Fruit fly (Drosophila melanogaster) whole organism, adult: ENCODE data around the gene Mettl5.

Source experiments
- CG11617 ChIP-seq: fragments of 200-800 bp; sonication (Bioruptor generic); optimal IDR thresholded peaks from 2 replicates; lab custom pipeline; 2017; ENCODE audit warnings: mild to moderate bottlenecking, missing biosample characterization, missing genetic modification reagents, missing genetic modification characterization
- CG12768 ChIP-seq: fragments of 200-800 bp; sonication (Bioruptor generic); optimal IDR thresholded peaks from 2 replicates; lab custom pipeline; 2017; ENCODE audit warnings: missing biosample characterization, missing genetic modification characterization, mild to moderate bottlenecking, moderate library complexity, missing genetic modification reagents
- CG14711 ChIP-seq: fragments of 200-800 bp; sonication (Bioruptor generic); optimal IDR thresholded peaks from 2 replicates; lab custom pipeline; 2018; ENCODE audit warnings: missing biosample characterization, mild to moderate bottlenecking, missing genetic modification characterization, moderate library complexity
- CG1620 ChIP-seq: fragments of 200-800 bp; sonication (Bioruptor generic); optimal IDR thresholded peaks from 2 replicates; lab custom pipeline; 2016; ENCODE audit warnings: missing biosample characterization, missing genetic modification characterization
- CG33017 ChIP-seq: fragments of 200-800 bp; sonication (Bioruptor generic); optimal IDR thresholded peaks from 2 replicates; lab custom pipeline; 2018; ENCODE audit warnings: missing biosample characterization, mild to moderate bottlenecking, missing genetic modification characterization, moderate library complexity
- CG5204 ChIP-seq: fragments of 200-800 bp; sonication (Bioruptor generic); optimal IDR thresholded peaks from 2 replicates; lab custom pipeline; 2016; ENCODE audit warnings: missing biosample characterization, missing genetic modification characterization
- CG7045 ChIP-seq: fragments of 200-800 bp; sonication (Bioruptor generic); optimal IDR thresholded peaks from 2 replicates; lab custom pipeline; 2017; ENCODE audit warnings: missing biosample characterization, mild to moderate bottlenecking, missing genetic modification characterization
- CG7101 ChIP-seq: fragments of 200-800 bp; sonication (Bioruptor generic); optimal IDR thresholded peaks from 2 replicates; lab custom pipeline; 2018; ENCODE audit warnings: missing biosample characterization, mild to moderate bottlenecking, missing genetic modification characterization, moderate library complexity
- Clk ChIP-seq: fragments of 200-800 bp; sonication (Bioruptor generic); optimal IDR thresholded peaks from 2 replicates; lab custom pipeline; 2017; ENCODE audit warnings: missing biosample characterization, missing genetic modification characterization
- Crg-1 ChIP-seq: fragments of 200-800 bp; sonication (Bioruptor generic); optimal IDR thresholded peaks from 2 replicates; lab custom pipeline; 2016; ENCODE audit warnings: missing biosample characterization, missing genetic modification characterization
- Hr96 ChIP-seq: fragments of 200-800 bp; sonication (Bioruptor generic); optimal IDR thresholded peaks from 2 replicates; lab custom pipeline; 2016; ENCODE audit warnings: missing biosample characterization, missing genetic modification characterization
- Mnt ChIP-seq: fragments of 200-800 bp; sonication (Bioruptor generic); optimal IDR thresholded peaks from 2 replicates; lab custom pipeline; 2016; ENCODE audit warnings: missing biosample characterization, mild to moderate bottlenecking, missing genetic modification characterization
- bab1 ChIP-seq: fragments of 200-800 bp; sonication (Bioruptor generic); optimal IDR thresholded peaks from 3 replicates; lab custom pipeline; 2019; ENCODE audit warnings: missing biosample characterization, mild to moderate bottlenecking, missing genetic modification characterization, moderate library complexity
- cic ChIP-seq: fragments of 200-800 bp; sonication (Bioruptor generic); optimal IDR thresholded peaks from 2 replicates; lab custom pipeline; 2017; ENCODE audit warnings: missing biosample characterization, mild to moderate bottlenecking, missing genetic modification characterization, moderate library complexity
- cnc ChIP-seq, 2 experiments: fragments of >200 bp; optimal IDR thresholded peaks; 2 replicates each; lab custom pipeline; 2017
- kay ChIP-seq: fragments of 200-800 bp; sonication (Bioruptor generic); peaks from one replicate; lab custom pipeline; 2016; ENCODE audit warnings: missing biosample characterization, missing genetic modification characterization, borderline replicate concordance
- ovo ChIP-seq: fragments of 200-800 bp; sonication (Bioruptor generic); optimal IDR thresholded peaks from 2 replicates; lab custom pipeline; 2016; ENCODE audit warnings: missing biosample characterization, missing genetic modification characterization
- pad ChIP-seq: fragments of 200-800 bp; sonication (Bioruptor generic); optimal IDR thresholded peaks from 3 replicates; lab custom pipeline; 2017; ENCODE audit warnings: missing biosample characterization, missing genetic modification characterization, mild to moderate bottlenecking, moderate library complexity, missing genetic modification reagents
- tj ChIP-seq: fragments of 200-800 bp; sonication (Bioruptor generic); optimal IDR thresholded peaks from 3 replicates; lab custom pipeline; 2017; ENCODE audit warnings: missing biosample characterization, mild to moderate bottlenecking, missing genetic modification characterization, moderate library complexity
- toe ChIP-seq: fragments of 200-800 bp; sonication (Bioruptor generic); optimal IDR thresholded peaks from 2 replicates; lab custom pipeline; 2016; ENCODE audit warnings: missing biosample characterization, missing genetic modification characterization

Mettl5 gene

dm6 chr3L:19261720-19262119 is 1.8 kb upstream of the Mettl5 start:
- TF ChIP-seq tj (GFP tag; lab: Kevin White, UChicago) (no peak), CG11617 (GFP tag; lab: Kevin White, UChicago) (no peak), CG33017 (tag; lab: Kevin White, UChicago) (no peak), Crg-1 (GFP tag; lab: Kevin White, UChicago) (no peak), ovo (GFP tag; lab: Kevin White, UChicago) (no peak), CG5204 (GFP tag; lab: Kevin White, UChicago) (no peak), kay (no peak), toe (no peak)

dm6 chr3L:19264141-19264487 is 548 bp downstream of the Mettl5 start, which contains the start of gene Max:
TSS of gene Max (minus strand) at chr3L:19264184.
- TF ChIP-seq cnc (optimal IDR thresholded peaks at IDR 0.05; lab: Kevin White, UChicago) (no peak), CG5204 (GFP tag; lab: Kevin White, UChicago) (no peak), CG7045 (peak; percentile 62), CG33017 (tag; lab: Kevin White, UChicago) (peak; percentile 77), Crg-1 (GFP tag; lab: Kevin White, UChicago) (peak; percentile 8), kay (peak; percentile 71), toe (no peak), CG11617 (GFP tag; lab: Kevin White, UChicago) (peak; percentile 77), CG14711 (tag; lab: Kevin White, UChicago) (peak; percentile 77), Clk (GFP tag; lab: Kevin White, UChicago) (no peak), CG12768 (GFP tag; lab: Kevin White, UChicago) (peak; percentile 73), Hr96 (no peak), tj (GFP tag; lab: Kevin White, UChicago) (peak; percentile 46), pad (GFP tag; lab: Kevin White, UChicago) (peak; percentile 43), bab1 (GFP tag; lab: Kevin White, UChicago) (peak; percentile 77), CG1620 (GFP tag; lab: Kevin White, UChicago) (peak; percentile 32), cic (peak; percentile 21), CG7101 (tag; lab: Kevin White, UChicago) (peak; percentile 74), ovo (GFP tag; lab: Kevin White, UChicago) (no peak), Mnt (GFP tag; lab: Kevin White, UChicago) (peak; percentile 36)

- TF ChIP-seq kay, result no peak
- no peak for TF ChIP-seq CG12768 (GFP tag; lab: Kevin White, UChicago)
- no peak for TF ChIP-seq CG14711 (tag; lab: Kevin White, UChicago)
- TF ChIP-seq cic, result peak; percentile 5
- TF ChIP-seq CG7101 (tag; lab: Kevin White, UChicago), result no peak
- TF ChIP-seq CG7045, result no peak
Measured at dm6 chr3L:19265761-19266160, 2.2 kb downstream of the Mettl5 start, which contains the start of gene CG45081. TSS of gene CG45081 (plus strand) at chr3L:19266061.

dm6 chr3L:19268720-19269401 is 5.3 kb downstream of the Mettl5 start, which contains the start of the genes Aldh7A1 and CG14085:
TSS of gene Aldh7A1 (minus strand) at chr3L:19268913.
TSS of gene CG14085 (plus strand) at chr3L:19269351.
- TF ChIP-seq cic (peak; percentile 55), Clk (GFP tag; lab: Kevin White, UChicago) (no peak), CG14711 (tag; lab: Kevin White, UChicago) (peak; percentile 10), CG7101 (tag; lab: Kevin White, UChicago) (peak; percentile 2), CG1620 (GFP tag; lab: Kevin White, UChicago) (no peak), toe (no peak), cnc (optimal IDR thresholded peaks at IDR 0.05; lab: Kevin White, UChicago) (no peak), CG5204 (GFP tag; lab: Kevin White, UChicago) (peak; percentile 27), CG11617 (GFP tag; lab: Kevin White, UChicago) (no peak), ovo (GFP tag; lab: Kevin White, UChicago) (no peak), tj (GFP tag; lab: Kevin White, UChicago) (peak; percentile 48), Mnt (GFP tag; lab: Kevin White, UChicago) (peak; percentile 49), Hr96 (peak; percentile 24), CG7045 (no peak), Crg-1 (GFP tag; lab: Kevin White, UChicago) (peak; percentile 11), CG12768 (GFP tag; lab: Kevin White, UChicago) (peak; percentile 69), pad (GFP tag; lab: Kevin White, UChicago) (peak; percentile 8)

dm6 chr3L:19270542-19270941 is 7.0 kb downstream of the Mettl5 start, which contains the start of gene CG14088:
TSS of gene CG14088 (minus strand) at chr3L:19270642.
- TF ChIP-seq cic, result no peak
- TF ChIP-seq CG7045, result no peak
- TF ChIP-seq ovo (GFP tag; lab: Kevin White, UChicago), result no peak
- TF ChIP-seq Hr96, result no peak
- TF ChIP-seq CG1620 (GFP tag; lab: Kevin White, UChicago), result no peak
- no peak for TF ChIP-seq tj (GFP tag; lab: Kevin White, UChicago)

dm6 chr3L:19275491-19275890 is 11.9 kb downstream of the Mettl5 start, which contains the start of gene CG14086:
TSS of gene CG14086 (plus strand) at chr3L:19275791.
- TF ChIP-seq toe (no peak), CG1620 (GFP tag; lab: Kevin White, UChicago) (no peak), CG7045 (no peak), CG33017 (tag; lab: Kevin White, UChicago) (no peak), pad (GFP tag; lab: Kevin White, UChicago) (no peak), ovo (GFP tag; lab: Kevin White, UChicago) (no peak), bab1 (GFP tag; lab: Kevin White, UChicago) (no peak), CG5204 (GFP tag; lab: Kevin White, UChicago) (no peak), cnc (optimal IDR thresholded peaks at IDR 0.05; lab: Kevin White, UChicago) (no peak), Crg-1 (GFP tag; lab: Kevin White, UChicago) (no peak), Hr96 (no peak), cic (no peak), CG7101 (tag; lab: Kevin White, UChicago) (no peak), CG12768 (GFP tag; lab: Kevin White, UChicago) (no peak), Mnt (GFP tag; lab: Kevin White, UChicago) (no peak)
